Fruit fly (Drosophila melanogaster) whole organism, embryonic: ENCODE data around the gene CG5107.

Source experiments
- Atf-2 ChIP-seq: fragments of 200-800 bp; sonication (Bioruptor generic); optimal IDR thresholded peaks from 2 replicates; lab custom pipeline; 2016; ENCODE audit warnings: missing biosample characterization, missing genetic modification characterization
- Blimp-1 ChIP-seq: fragments of 200-800 bp; sonication (Bioruptor generic); optimal IDR thresholded peaks from 3 replicates; lab custom pipeline; 2018; ENCODE audit warnings: missing biosample characterization, missing genetic modification characterization, mild to moderate bottlenecking, moderate library complexity, missing genetic modification reagents
- CG10267 ChIP-seq: fragments of 200-800 bp; sonication (Bioruptor generic); optimal IDR thresholded peaks from 2 replicates; lab custom pipeline; 2018; ENCODE audit warnings: missing biosample characterization, mild to moderate bottlenecking, missing genetic modification characterization, moderate library complexity
- CG10366 ChIP-seq: fragments of 200-800 bp; sonication (Bioruptor generic); IDR thresholded peaks from 2 replicates; pipeline ENCODE4 v1.3.6; 2022; ENCODE audit warnings: missing biosample characterization, missing genetic modification characterization
- CG10654 ChIP-seq: fragments of 200-800 bp; sonication (Bioruptor generic); optimal IDR thresholded peaks from 2 replicates; lab custom pipeline; 2016; ENCODE audit warnings: missing biosample characterization, missing genetic modification characterization
- CG11456 ChIP-seq: fragments of 200-800 bp; sonication (Bioruptor generic); IDR thresholded peaks from 3 replicates; pipeline ENCODE4 v1.3.6; 2022; ENCODE audit warnings: missing biosample characterization, missing genetic modification characterization
- CG12155 ChIP-seq: fragments of 200-800 bp; sonication (Bioruptor generic); optimal IDR thresholded peaks from 3 replicates; lab custom pipeline; 2016; ENCODE audit warnings: missing biosample characterization, missing genetic modification characterization
- CG13424 ChIP-seq: fragments of 200-800 bp; sonication (Bioruptor generic); optimal IDR thresholded peaks from 2 replicates; lab custom pipeline; 2019; ENCODE audit warnings: missing biosample characterization, mild to moderate bottlenecking, missing genetic modification characterization, moderate library complexity
- CG15696 ChIP-seq: fragments of 200-800 bp; sonication (Bioruptor generic); optimal IDR thresholded peaks from 2 replicates; lab custom pipeline; 2019; ENCODE audit warnings: missing biosample characterization, mild to moderate bottlenecking, missing genetic modification characterization, moderate library complexity
- CG1603 ChIP-seq: fragments of 200-800 bp; sonication (Bioruptor generic); optimal IDR thresholded peaks from 2 replicates; lab custom pipeline; 2019; ENCODE audit warnings: missing biosample characterization, mild to moderate bottlenecking, missing genetic modification characterization, moderate library complexity
- CG17186 ChIP-seq: fragments of 200-800 bp; sonication (Bioruptor generic); optimal IDR thresholded peaks from 3 replicates; lab custom pipeline; 2017; ENCODE audit warnings: missing biosample characterization, missing genetic modification reagents, missing genetic modification characterization
- CG17802 ChIP-seq: fragments of 200-800 bp; sonication (Bioruptor generic); optimal IDR thresholded peaks from 2 replicates; lab custom pipeline; 2018; ENCODE audit warnings: missing biosample characterization, mild to moderate bottlenecking, missing genetic modification characterization, moderate library complexity
- CG18262 ChIP-seq: fragments of 200-800 bp; optimal IDR thresholded peaks from 3 replicates; lab custom pipeline; 2019; ENCODE audit warnings: missing biosample characterization, mild to moderate bottlenecking, missing genetic modification characterization, moderate library complexity
- CG2120 ChIP-seq: fragments of 200-800 bp; sonication (Bioruptor generic); optimal IDR thresholded peaks from 3 replicates; lab custom pipeline; 2016; ENCODE audit warnings: missing biosample characterization, missing genetic modification characterization
- CG31365 ChIP-seq: fragments of 200-800 bp; sonication (Bioruptor generic); optimal IDR thresholded peaks from 2 replicates; lab custom pipeline; 2018; ENCODE audit warnings: missing biosample characterization, mild to moderate bottlenecking, missing genetic modification characterization
- CG33557 ChIP-seq: fragments of 200-800 bp; sonication (Bioruptor generic); optimal IDR thresholded peaks from 2 replicates; lab custom pipeline; 2019; ENCODE audit warnings: missing biosample characterization, mild to moderate bottlenecking, missing genetic modification characterization, moderate library complexity
- CG4328 ChIP-seq: fragments of 200-800 bp; sonication (Bioruptor generic); optimal IDR thresholded peaks from 3 replicates; lab custom pipeline; 2017; ENCODE audit warnings: missing biosample characterization, missing genetic modification reagents, missing genetic modification characterization
- CG4617 ChIP-seq: fragments of 200-800 bp; sonication (Bioruptor generic); optimal IDR thresholded peaks from 3 replicates; lab custom pipeline; 2016; ENCODE audit warnings: missing biosample characterization, missing genetic modification characterization, borderline replicate concordance
- CG4820 ChIP-seq: fragments of 200-800 bp; sonication (Bioruptor generic); optimal IDR thresholded peaks from 3 replicates; lab custom pipeline; 2016; ENCODE audit warnings: missing biosample characterization, missing genetic modification characterization
- CG6791 ChIP-seq: fragments of 200-800 bp; sonication (Bioruptor generic); IDR thresholded peaks from 3 replicates; pipeline ENCODE4 v1.3.6; 2022; ENCODE audit warnings: missing biosample characterization, missing genetic modification characterization; ENCODE audit not compliant: partially characterized antibody
- CG8388 ChIP-seq: fragments of 200-800 bp; sonication (Bioruptor generic); optimal IDR thresholded peaks from 2 replicates; lab custom pipeline; 2019; ENCODE audit warnings: missing biosample characterization, mild to moderate bottlenecking, missing genetic modification characterization, moderate library complexity
- CG9215 ChIP-seq: fragments of 200-800 bp; sonication (Bioruptor generic); IDR thresholded peaks from 2 replicates; pipeline ENCODE4 v1.3.6; 2022; ENCODE audit warnings: missing biosample characterization, missing genetic modification characterization
- CG9932 ChIP-seq: fragments of 200-800 bp; sonication (Bioruptor generic); IDR thresholded peaks from 2 replicates; pipeline ENCODE4 v1.3.6; 2022; ENCODE audit warnings: missing biosample characterization, missing genetic modification characterization
- Dad ChIP-seq: fragments of 200-800 bp; sonication (Bioruptor generic); optimal IDR thresholded peaks from 3 replicates; lab custom pipeline; 2016; ENCODE audit warnings: missing biosample characterization, missing genetic modification characterization
- Drgx ChIP-seq: fragments of 200-800 bp; sonication (Bioruptor generic); IDR thresholded peaks from 2 replicates; pipeline ENCODE4 v1.3.6; 2022; ENCODE audit warnings: missing biosample characterization, missing genetic modification characterization
- Hsf ChIP-seq: fragments of 200-800 bp; sonication (Bioruptor generic); optimal IDR thresholded peaks from 3 replicates; lab custom pipeline; 2016; ENCODE audit warnings: missing biosample characterization, missing genetic modification characterization
- Optix ChIP-seq: fragments of 200-800 bp; sonication (Bioruptor generic); IDR thresholded peaks from 3 replicates; pipeline ENCODE4 v1.3.6; 2022; ENCODE audit warnings: missing biosample characterization, missing genetic modification characterization
- Ptx1 ChIP-seq: fragments of 200-800 bp; sonication (Bioruptor generic); IDR thresholded peaks from 2 replicates; pipeline ENCODE4 v1.3.6; 2022; ENCODE audit warnings: missing biosample characterization, missing genetic modification characterization
- Six4 ChIP-seq: fragments of 200-800 bp; sonication (Bioruptor generic); optimal IDR thresholded peaks from 2 replicates; lab custom pipeline; 2016; ENCODE audit warnings: missing biosample characterization, missing genetic modification characterization
- Taf1 ChIP-seq: fragments of 200-800 bp; sonication (Bioruptor generic); IDR thresholded peaks from 2 replicates; pipeline ENCODE4 v1.3.6; 2022; ENCODE audit warnings: missing biosample characterization, missing genetic modification characterization
- ab ChIP-seq: fragments of 200-800 bp; sonication (Bioruptor generic); optimal IDR thresholded peaks from 2 replicates; lab custom pipeline; 2016; ENCODE audit warnings: missing biosample characterization, missing genetic modification characterization
- bbx ChIP-seq: fragments of 200-800 bp; sonication (Bioruptor generic); IDR thresholded peaks from 2 replicates; pipeline ENCODE4 v1.3.6; 2022; ENCODE audit warnings: missing biosample characterization, missing genetic modification characterization; ENCODE audit not compliant: partially characterized antibody
- bowl ChIP-seq: fragments of 200-800 bp; sonication (Bioruptor generic); IDR thresholded peaks from 2 replicates; pipeline ENCODE4 v1.3.6; 2022; ENCODE audit warnings: missing biosample characterization, missing genetic modification characterization
- br ChIP-seq: fragments of >200 bp; optimal IDR thresholded peaks from 2 replicates; lab custom pipeline; 2017
- btn ChIP-seq: fragments of 200-800 bp; sonication (Bioruptor generic); optimal IDR thresholded peaks from 2 replicates; lab custom pipeline; 2016; ENCODE audit warnings: missing biosample characterization, missing genetic modification characterization
- cas ChIP-seq: fragments of 200-800 bp; sonication (Bioruptor generic); IDR thresholded peaks from 2 replicates; pipeline ENCODE4 v1.3.6; 2022; ENCODE audit warnings: missing biosample characterization, missing genetic modification characterization
- dmrt11E ChIP-seq: fragments of 200-800 bp; sonication (Bioruptor generic); optimal IDR thresholded peaks from 3 replicates; lab custom pipeline; 2018; ENCODE audit warnings: missing biosample characterization, mild to moderate bottlenecking, missing genetic modification characterization, moderate library complexity
- ewg ChIP-seq: fragments of 200-800 bp; sonication (Bioruptor generic); optimal IDR thresholded peaks from 3 replicates; lab custom pipeline; 2017; ENCODE audit warnings: mild to moderate bottlenecking, missing biosample characterization, missing genetic modification reagents, missing genetic modification characterization
- ham ChIP-seq: fragments of 200-800 bp; sonication (Bioruptor generic); IDR thresholded peaks from 2 replicates; pipeline ENCODE4 v1.3.6; 2022; ENCODE audit warnings: missing biosample characterization, missing genetic modification characterization
- hb ChIP-seq: fragments of 200-800 bp; sonication (Bioruptor generic); IDR thresholded peaks from 3 replicates; pipeline ENCODE4 v1.3.6; 2022; ENCODE audit warnings: missing biosample characterization, missing genetic modification characterization; ENCODE audit not compliant: partially characterized antibody
- hbn ChIP-seq: fragments of 200-800 bp; sonication (Bioruptor generic); IDR thresholded peaks from 2 replicates; pipeline ENCODE4 v1.3.6; 2022; ENCODE audit warnings: missing biosample characterization, missing genetic modification characterization; ENCODE audit not compliant: partially characterized antibody
- nau ChIP-seq: fragments of 200-800 bp; sonication (Bioruptor generic); optimal IDR thresholded peaks from 3 replicates; lab custom pipeline; 2017; ENCODE audit warnings: missing biosample characterization, mild to moderate bottlenecking, missing genetic modification characterization, missing genetic modification reagents
- phol ChIP-seq: fragments of 200-800 bp; sonication (Bioruptor generic); optimal IDR thresholded peaks from 3 replicates; lab custom pipeline; 2018; ENCODE audit warnings: missing biosample characterization, mild to moderate bottlenecking, missing genetic modification characterization, moderate library complexity
- repo ChIP-seq: fragments of 200-800 bp; sonication (Bioruptor generic); optimal IDR thresholded peaks from 2 replicates; lab custom pipeline; 2016; ENCODE audit warnings: missing biosample characterization, missing genetic modification characterization
- slp2 ChIP-seq: fragments of 200-800 bp; sonication (Bioruptor generic); optimal IDR thresholded peaks from 2 replicates; lab custom pipeline; 2016; ENCODE audit warnings: missing biosample characterization, missing genetic modification characterization
- ssp ChIP-seq: fragments of 200-800 bp; sonication (Bioruptor generic); IDR thresholded peaks from 2 replicates; pipeline ENCODE4 v1.3.6; 2022; ENCODE audit warnings: missing biosample characterization, missing genetic modification characterization
- stwl ChIP-seq: fragments of 200-800 bp; sonication (Bioruptor generic); optimal IDR thresholded peaks from 3 replicates; lab custom pipeline; 2018; ENCODE audit warnings: missing biosample characterization, mild to moderate bottlenecking, missing genetic modification characterization, moderate library complexity
- wek ChIP-seq: fragments of 200-800 bp; sonication (Bioruptor generic); optimal IDR thresholded peaks from 3 replicates; lab custom pipeline; 2018; ENCODE audit warnings: missing biosample characterization, mild to moderate bottlenecking, missing genetic modification characterization, moderate library complexity

CG5107 gene

dm6 chr3R:25472635-25473552, 32.1 kb upstream of the CG5107 start, which contains the start of the genes Fur1 and Vps33B (continued):
- TF ChIP-seq Blimp-1 (GFP tag; lab: Kevin White, UChicago) (peak; percentile 93), br (lab: Kevin White, UChicago) (no peak), Hsf (GFP tag; lab: Kevin White, UChicago) (peak; percentile 99), CG2120 (GFP tag; lab: Kevin White, UChicago) (peak; percentile 99), dmrt11E (tag; lab: Kevin White, UChicago) (peak; percentile 96), CG18262 (tag; lab: Kevin White, UChicago) (peak; percentile 97), CG6791 (GFP tag; lab: Robert Waterston, UW) (peak; percentile 79; the same call in 2 of the 3 replicates), cas (GFP tag; lab: Robert Waterston, UW) (peak; percentile 82), CG1603 (tag; lab: Kevin White, UChicago) (peak; percentile 95), stwl (peak; percentile 60), Six4 (peak; percentile 98), CG4820 (GFP tag; lab: Kevin White, UChicago) (peak; percentile 97), CG4328 (GFP tag; lab: Kevin White, UChicago) (peak; percentile 96), CG13424 (peak; percentile 98), ewg (GFP tag; lab: Kevin White, UChicago) (peak; percentile 94), CG10366 (GFP tag; lab: Robert Waterston, UW) (peak; percentile 93), slp2 (GFP tag; lab: Kevin White, UChicago) (peak; percentile 97), ssp (peak; percentile 90), Drgx (GFP tag; lab: Robert Waterston, UW) (peak; percentile 95), hb (GFP tag; lab: Robert Waterston, UW) (peak; percentile 76; the same call in 2 of the 3 replicates), CG17802 (peak; percentile 85), CG31365 (tag; lab: Kevin White, UChicago) (peak; percentile 77), Dad (GFP tag; lab: Kevin White, UChicago) (peak; percentile 98), wek (GFP tag; lab: Kevin White, UChicago) (peak; percentile 82), CG9215 (GFP tag; lab: Robert Waterston, UW) (peak; percentile 94), Atf-2 (GFP tag; lab: Kevin White, UChicago) (peak; percentile 99), CG12155 (peak; percentile 97), CG15696 (peak; percentile 96), Taf1 (GFP tag; lab: Robert Waterston, UW) (peak; percentile 90), Ptx1 (GFP tag; lab: Robert Waterston, UW) (peak; percentile 96), ab (peak; percentile 97), nau (no peak), btn (GFP tag; lab: Kevin White, UChicago) (peak; percentile 97), CG11456 (GFP tag; lab: Robert Waterston, UW) (peak; percentile 93; the same call in 2 of the 3 replicates), bowl (GFP tag; lab: Robert Waterston, UW) (peak; percentile 74), bbx (peak; percentile 90), CG9932 (GFP tag; lab: Robert Waterston, UW) (peak; percentile 97), CG10267 (peak; percentile 92), CG4617 (GFP tag; lab: Kevin White, UChicago) (peak; percentile 97), phol (peak; percentile 98), ham (GFP tag; lab: Robert Waterston, UW) (peak; percentile 80; the same call in 1 of the 2 replicates), CG10654 (GFP tag; lab: Kevin White, UChicago) (peak; percentile 98), hbn (GFP tag; lab: Robert Waterston, UW) (peak; percentile 68), CG33557 (peak; percentile 94), repo (GFP tag; lab: Kevin White, UChicago) (peak; percentile 97), CG8388 (GFP tag; lab: Kevin White, UChicago) (peak; percentile 96), Optix (GFP tag; lab: Robert Waterston, UW) (peak; percentile 94), CG17186 (GFP tag; lab: Kevin White, UChicago) (peak; percentile 93)
